Fruit fly (Drosophila melanogaster) ovary, adult (tissue): Measurements from ENCODE around the gene btv.

Source experiments
- CG17801 ChIP-seq: fragments of 200-800 bp; optimal IDR thresholded peaks from 2 replicates; lab custom pipeline; 2019; ENCODE audit warnings: missing biosample characterization, mild to moderate bottlenecking, missing genetic modification characterization, moderate library complexity; ENCODE audit not compliant: partially characterized antibody

Gene btv

dm6 chr2L:17963710-17964109 lies 18.6 kb downstream of the btv start:
- TF ChIP-seq CG17801 (GFP tag; lab: Kevin White, UChicago) = no peak

- TF ChIP-seq CG17801 (GFP tag; lab: Kevin White, UChicago) = no peak
These were observed 19.2 kb downstream of the btv start, which contains the start of gene CG5674 for dm6 chr2L:17963071-17963567. Gene CG5674, plus strand, starts transcription at chr2L:17963379.

- TF ChIP-seq CG17801 (GFP tag; lab: Kevin White, UChicago) = no peak
These were observed 22.1 kb downstream of the btv start for dm6 chr2L:17960214-17960613.

- TF ChIP-seq CG17801 (GFP tag; lab: Kevin White, UChicago) = no peak
These were observed 24.0 kb downstream of the btv start for dm6 chr2L:17958306-17958705.

- TF ChIP-seq CG17801 (GFP tag; lab: Kevin White, UChicago) = no peak
These were observed 60.7 kb downstream of the btv start for dm6 chr2L:17921527-17921926.

- no peak for TF ChIP-seq CG17801 (GFP tag; lab: Kevin White, UChicago)
These were observed 67.3 kb downstream of the btv start, which contains the start of gene CG43271 for dm6 chr2L:17914923-17915322. Gene CG43271, minus strand, starts transcription at chr2L:17915023.
